Worm (Caenorhabditis elegans): ENCODE data around the gene Y73F8A.32.
"Not testable (repeated sequence)": the region's sequence is repeated elsewhere in the genome, so short reads cannot be mapped to it uniquely, and the experiment has no call there.

- not testable (repeated sequence) for TF ChIP-seq ceh-82 (tag; optimal IDR thresholded peaks at IDR 0.05); ztf-11 (tag; optimal IDR thresholded peaks at IDR 0.05); lin-38 (GFP tag; IDR thresholded peaks at IDR 0.05); F44E2.7 (GFP tag; IDR thresholded peaks at IDR 0.05); sdz-12 (GFP tag; optimal IDR thresholded peaks at IDR 0.05); nhr-237 (tag; optimal IDR thresholded peaks at IDR 0.05); fkh-10 (GFP tag; optimal IDR thresholded peaks at IDR 0.05); aly-2 (tag; optimal IDR thresholded peaks at IDR 0.05)
Observed at ce11 chrIV:15521342-15521741, at the start of gene Y73F8A.32.
